Worm (Caenorhabditis elegans) whole organism, young adult: ENCODE results near the gene syp-1.

Experiments
- F22D6.2 ChIP-seq: sonication (generic microtip); optimal IDR thresholded peaks from 2 replicates; lab custom pipeline; 2016; ENCODE audit warnings: mild to moderate bottlenecking, missing genetic modification characterization, missing compliant biosample characterization
- dox-1 ChIP-seq: fragments of 200-800 bp; sonication (Bioruptor generic); IDR thresholded peaks from 2 replicates; pipeline ENCODE4 v1.3.6; 2022; ENCODE audit warnings: missing genetic modification reagents, missing genetic modification characterization, missing compliant biosample characterization
- efl-1 ChIP-seq: fragments of 150-350 bp; optimal IDR thresholded peaks from 2 replicates; lab custom pipeline; 2014; ENCODE audit warnings: missing biosample characterization, missing genetic modification reagents, missing genetic modification characterization
- gei-17 ChIP-seq: fragments of 200-800 bp; sonication (Bioruptor generic); optimal IDR thresholded peaks from 2 replicates; lab custom pipeline; 2018; ENCODE audit warnings: mild to moderate bottlenecking, missing genetic modification characterization, missing compliant biosample characterization
- lin-35 ChIP-seq, 3 experiments: fragments of 150-350 bp in 2 of 3; sonication (generic microtip) in 1 of 3; optimal IDR thresholded peaks; 2 replicates each; lab custom pipeline; 2014 to 2018; ENCODE audit warnings: missing biosample characterization in 3 of 3, missing genetic modification characterization in 3 of 3, missing genetic modification reagents in 3 of 3
- nhr-80 ChIP-seq: sonication (generic microtip); optimal IDR thresholded peaks from 2 replicates; lab custom pipeline; 2016; ENCODE audit warnings: missing genetic modification characterization, missing compliant biosample characterization
- pbrm-1 ChIP-seq: fragments of 200-800 bp; sonication (Bioruptor generic); IDR thresholded peaks from 2 replicates; pipeline ENCODE4 v1.3.6; 2022; ENCODE audit warnings: missing genetic modification reagents, missing genetic modification characterization, missing compliant biosample characterization
- pha-4 ChIP-seq: fragments of 150-350 bp; sonication (generic microtip); optimal IDR thresholded peaks from 2 replicates; lab custom pipeline; 2014; ENCODE audit warnings: missing biosample characterization, missing genetic modification reagents, missing genetic modification characterization
- snpc-4 ChIP-seq, 5 experiments: fragments of 150-350 bp in 1 of 5; sonication (generic microtip) in 4 of 5; optimal IDR thresholded peaks; 2 replicates each; lab custom pipeline; 2014 to 2018; ENCODE audit warnings: missing genetic modification characterization in 5 of 5, missing biosample characterization in 3 of 5, antibody characterized with exemption in 2 of 5, mild to moderate bottlenecking in 2 of 5, missing compliant biosample characterization in 2 of 5, missing genotype in 2 of 5, moderate library complexity in 2 of 5, missing genetic modification reagents in 1 of 5
- ztf-3 ChIP-seq: fragments of 200-800 bp; sonication (Bioruptor generic); optimal IDR thresholded peaks from 2 replicates; lab custom pipeline; 2018; ENCODE audit warnings: mild to moderate bottlenecking, missing genetic modification characterization, missing compliant biosample characterization

DNA sequence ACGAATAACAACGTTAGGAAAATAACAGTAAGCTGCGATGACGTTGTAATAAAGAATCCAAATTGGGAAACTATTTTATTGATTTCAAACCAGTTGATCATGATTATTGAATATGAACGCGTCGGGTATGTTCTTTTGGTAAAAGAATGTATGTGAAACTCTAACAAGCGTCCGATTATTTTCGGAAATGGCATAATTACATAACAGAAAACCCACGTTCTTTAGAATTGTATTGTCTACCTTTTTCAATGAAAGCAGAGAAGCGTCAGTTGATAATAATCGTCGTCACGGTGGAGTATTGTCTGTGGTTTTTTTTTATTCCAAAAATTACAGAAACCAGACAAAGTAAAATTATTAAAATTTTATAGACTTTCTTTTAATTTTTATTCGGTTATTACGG is 51.0 kb downstream of the syp-1 start, which contains the start of gene str-14:
- TF ChIP-seq nhr-80 (tag; lab: Kevin White, UChicago) (no peak), pha-4 (tag; lab: Kevin White, UChicago) (no peak), gei-17 (GFP tag; lab: Kevin White, UChicago) (no peak), F22D6.2 (tag; lab: Kevin White, UChicago) (no peak), snpc-4 (GFP tag; optimal IDR thresholded peaks at IDR 0.05; lab: Kevin White, UChicago) (no peak), snpc-4 (tag; optimal IDR thresholded peaks at IDR 0.05; lab: Kevin White, UChicago) (no peak), lin-35 (GFP tag; optimal IDR thresholded peaks at IDR 0.05; lab: Kevin White, UChicago) (no peak), ztf-3 (no peak), pbrm-1 (GFP tag; lab: Robert Waterston, UW) (no peak), efl-1 (GFP tag; lab: Kevin White, UChicago) (no peak), dox-1 (GFP tag; lab: Robert Waterston, UW) (no peak)
